Fruit fly (Drosophila melanogaster) whole organism, embryonic: ENCODE data around the gene CG7135.

Experiments
- CG11695 ChIP-seq: fragments of 200-800 bp; sonication (Bioruptor generic); IDR thresholded peaks from 3 replicates; pipeline ENCODE4 v1.3.6; 2022; ENCODE audit warnings: missing biosample characterization, missing genetic modification characterization
- CG12071 ChIP-seq: fragments of 200-800 bp; sonication (Bioruptor generic); optimal IDR thresholded peaks from 3 replicates; lab custom pipeline; 2018; ENCODE audit warnings: missing biosample characterization, mild to moderate bottlenecking, missing genetic modification characterization
- CG14667 ChIP-seq: fragments of 200-800 bp; sonication (Bioruptor generic); IDR thresholded peaks from 2 replicates; pipeline ENCODE4 v1.3.6; 2022; ENCODE audit warnings: missing biosample characterization, missing genetic modification characterization
- CG15269 ChIP-seq: fragments of 200-800 bp; sonication (Bioruptor generic); optimal IDR thresholded peaks from 2 replicates; lab custom pipeline; 2018; ENCODE audit warnings: missing biosample characterization, mild to moderate bottlenecking, missing genetic modification characterization, moderate library complexity
- CG18599 ChIP-seq: fragments of 200-800 bp; sonication (Bioruptor generic); optimal IDR thresholded peaks from 3 replicates; lab custom pipeline; 2017; ENCODE audit warnings: missing biosample characterization, missing genetic modification characterization, mild to moderate bottlenecking, moderate library complexity, missing genetic modification reagents
- CG18619 ChIP-seq: fragments of 200-800 bp; sonication (Bioruptor generic); optimal IDR thresholded peaks from 3 replicates; lab custom pipeline; 2017; ENCODE audit warnings: missing biosample characterization, mild to moderate bottlenecking, missing genetic modification characterization
- CG2678 ChIP-seq: fragments of 200-800 bp; sonication (Bioruptor generic); optimal IDR thresholded peaks from 3 replicates; lab custom pipeline; 2019; ENCODE audit warnings: missing biosample characterization, mild to moderate bottlenecking, missing genetic modification characterization, moderate library complexity
- CG32532 ChIP-seq: fragments of 200-800 bp; sonication (Bioruptor generic); IDR thresholded peaks from 2 replicates; pipeline ENCODE4 v1.3.6; 2022; ENCODE audit warnings: missing biosample characterization, missing genetic modification characterization
- CG3281 ChIP-seq: fragments of 200-800 bp; sonication (Bioruptor generic); optimal IDR thresholded peaks from 3 replicates; lab custom pipeline; 2017; ENCODE audit warnings: missing biosample characterization, mild to moderate bottlenecking, missing genetic modification characterization
- CG4328 ChIP-seq: fragments of 200-800 bp; sonication (Bioruptor generic); optimal IDR thresholded peaks from 3 replicates; lab custom pipeline; 2017; ENCODE audit warnings: missing biosample characterization, missing genetic modification reagents, missing genetic modification characterization
- CG6254 ChIP-seq: fragments of 200-800 bp; sonication (Bioruptor generic); optimal IDR thresholded peaks from 3 replicates; lab custom pipeline; 2017; ENCODE audit warnings: mild to moderate bottlenecking, missing biosample characterization, missing genetic modification reagents, missing genetic modification characterization
- CG7839 ChIP-seq: fragments of 200-800 bp; sonication (Bioruptor generic); optimal IDR thresholded peaks from 3 replicates; lab custom pipeline; 2018; ENCODE audit warnings: missing biosample characterization, mild to moderate bottlenecking, missing genetic modification characterization, moderate library complexity
- CHES-1-like ChIP-seq: fragments of 200-800 bp; sonication (Bioruptor generic); optimal IDR thresholded peaks from 2 replicates; lab custom pipeline; 2016; ENCODE audit warnings: missing biosample characterization, missing genetic modification characterization
- HLH54F ChIP-seq: fragments of 200-800 bp; sonication (Bioruptor generic); optimal IDR thresholded peaks from 3 replicates; lab custom pipeline; 2016; ENCODE audit warnings: missing biosample characterization, missing genetic modification characterization
- Nf-YC ChIP-seq: fragments of 200-800 bp; optimal IDR thresholded peaks from 3 replicates; lab custom pipeline; 2019; ENCODE audit warnings: missing biosample characterization, mild to moderate bottlenecking, missing genetic modification characterization, moderate library complexity
- Ptx1 ChIP-seq: fragments of 200-800 bp; sonication (Bioruptor generic); IDR thresholded peaks from 2 replicates; pipeline ENCODE4 v1.3.6; 2022; ENCODE audit warnings: missing biosample characterization, missing genetic modification characterization
- al ChIP-seq: fragments of 200-800 bp; sonication (Bioruptor generic); IDR thresholded peaks from 2 replicates; pipeline ENCODE4 v1.3.6; 2022; ENCODE audit warnings: missing biosample characterization, missing genetic modification characterization
- caup ChIP-seq: fragments of 200-800 bp; sonication (Bioruptor generic); optimal IDR thresholded peaks from 3 replicates; lab custom pipeline; 2017; ENCODE audit warnings: missing biosample characterization, mild to moderate bottlenecking, missing genetic modification characterization, moderate library complexity; ENCODE audit not compliant: severe bottlenecking
- prd ChIP-seq, 3 experiments: fragments of >200 bp in 2 of 3; fragments of 200-800 bp in 1 of 3; sonication (Bioruptor generic) in 1 of 3; optimal IDR thresholded peaks in 2 of 3; IDR thresholded peaks in 1 of 3; 2 replicates in 2 of 3; 3 replicates in 1 of 3; pipeline versions ENCODE4 v1.3.6 to Lab custom; 2017 to 2022; ENCODE audit warnings: missing biosample characterization in 1 of 3, missing genetic modification characterization in 1 of 3
- row ChIP-seq: fragments of 200-800 bp; sonication (Bioruptor generic); IDR thresholded peaks from 3 replicates; pipeline ENCODE4 v1.3.6; 2022; ENCODE audit warnings: missing biosample characterization, missing genetic modification characterization
- shn ChIP-seq: fragments of 200-800 bp; sonication (Bioruptor generic); optimal IDR thresholded peaks from 3 replicates; lab custom pipeline; 2016; ENCODE audit warnings: missing biosample characterization, missing genetic modification characterization
- sisA ChIP-seq: fragments of 200-800 bp; sonication (Bioruptor generic); IDR thresholded peaks from 2 replicates; pipeline ENCODE4 v1.3.6; 2022; ENCODE audit warnings: missing biosample characterization, missing genetic modification characterization
- slbo ChIP-seq: fragments of 200-800 bp; sonication (Bioruptor generic); IDR thresholded peaks from 2 replicates; pipeline ENCODE4 v1.3.6; 2022; ENCODE audit warnings: missing biosample characterization, missing genetic modification characterization
- slou ChIP-seq: fragments of 200-800 bp; sonication (Bioruptor generic); optimal IDR thresholded peaks from 3 replicates; lab custom pipeline; 2016; ENCODE audit warnings: missing biosample characterization, missing genetic modification characterization

CG7135 gene

dm6 chrX:18153001-18153400, 49.5 kb downstream of the CG7135 start (continued):
- TF ChIP-seq CG12071 (no peak), CG32532 (GFP tag; lab: Robert Waterston, UW) (peak; percentile 31; the same call in 1 of the 2 replicates), CG14667 (GFP tag; lab: Robert Waterston, UW) (0 out of 2 replicates have a peak, but pooled peaks have one; percentile 17), shn (GFP tag; lab: Kevin White, UChicago) (no peak), slou (GFP tag; lab: Kevin White, UChicago) (no peak), CG18599 (peak; percentile 45), al (GFP tag; lab: Robert Waterston, UW) (peak; percentile 11; the same call in 1 of the 2 replicates), Nf-YC (tag; lab: Kevin White, UChicago) (no peak), Ptx1 (peak; percentile 41; the same call in 1 of the 2 replicates), CG11695 (GFP tag; lab: Robert Waterston, UW) (peak; percentile 56; the same call in 1 of the 3 replicates), row (GFP tag; lab: Robert Waterston, UW) (peak; percentile 57; the same call in 2 of the 3 replicates), CHES-1-like (GFP tag; lab: Kevin White, UChicago) (no peak), CG7839 (tag; lab: Kevin White, UChicago) (peak; percentile 20), CG18619 (GFP tag; lab: Kevin White, UChicago) (no peak), slbo (GFP tag; lab: Robert Waterston, UW) (peak; percentile 9; the same call in 1 of the 2 replicates), prd (optimal IDR thresholded peaks at IDR 0.05; lab: Kevin White, UChicago) (no peak), prd (GFP tag; IDR thresholded peaks at IDR 0.05; lab: Robert Waterston, UW) (0 out of 3 replicates have a peak, but pooled peaks have one; percentile 17), HLH54F (GFP tag; lab: Kevin White, UChicago) (no peak), CG4328 (GFP tag; lab: Kevin White, UChicago) (no peak), sisA (GFP tag; lab: Robert Waterston, UW) (peak; percentile 10; the same call in 1 of the 2 replicates), CG2678 (tag; lab: Kevin White, UChicago) (peak; percentile 47), CG6254 (GFP tag; lab: Kevin White, UChicago) (no peak), caup (GFP tag; lab: Kevin White, UChicago) (peak; percentile 22), CG3281 (peak; percentile 28), CG15269 (tag; lab: Kevin White, UChicago) (peak; percentile 41)
